Fruit fly (Drosophila melanogaster) whole organism, embryonic: ENCODE results near the gene CG31029.

ENCODE experiments used
- CG11398 ChIP-seq: fragments of 200-800 bp; sonication (Bioruptor generic); optimal IDR thresholded peaks from 2 replicates; lab custom pipeline; 2016; ENCODE audit warnings: missing biosample characterization, missing genetic modification characterization
- CG11723 ChIP-seq: fragments of 200-800 bp; sonication (Bioruptor generic); optimal IDR thresholded peaks from 2 replicates; lab custom pipeline; 2017; ENCODE audit warnings: missing biosample characterization, mild to moderate bottlenecking, missing genetic modification characterization
- CG16863 ChIP-seq: fragments of 200-800 bp; sonication (Bioruptor generic); optimal IDR thresholded peaks from 3 replicates; lab custom pipeline; 2016; ENCODE audit warnings: missing biosample characterization, missing genetic modification characterization
- CG18599 ChIP-seq: fragments of 200-800 bp; sonication (Bioruptor generic); optimal IDR thresholded peaks from 3 replicates; lab custom pipeline; 2017; ENCODE audit warnings: missing biosample characterization, missing genetic modification characterization, mild to moderate bottlenecking, moderate library complexity, missing genetic modification reagents
- CG18619 ChIP-seq: fragments of 200-800 bp; sonication (Bioruptor generic); optimal IDR thresholded peaks from 3 replicates; lab custom pipeline; 2017; ENCODE audit warnings: missing biosample characterization, mild to moderate bottlenecking, missing genetic modification characterization
- CG2875 ChIP-seq: fragments of 200-800 bp; sonication (Bioruptor generic); optimal IDR thresholded peaks from 2 replicates; lab custom pipeline; 2017; ENCODE audit warnings: missing biosample characterization, mild to moderate bottlenecking, missing genetic modification characterization, missing genetic modification reagents
- CG31365 ChIP-seq: fragments of 200-800 bp; sonication (Bioruptor generic); optimal IDR thresholded peaks from 2 replicates; lab custom pipeline; 2018; ENCODE audit warnings: missing biosample characterization, mild to moderate bottlenecking, missing genetic modification characterization
- CG31388 ChIP-seq: fragments of 200-800 bp; sonication (Bioruptor generic); optimal IDR thresholded peaks from 2 replicates; lab custom pipeline; 2016; ENCODE audit warnings: missing biosample characterization, missing genetic modification characterization
- CG3163 ChIP-seq: fragments of 200-800 bp; sonication (Bioruptor generic); optimal IDR thresholded peaks from 3 replicates; lab custom pipeline; 2016; ENCODE audit warnings: missing biosample characterization, missing genetic modification characterization
- CG4328 ChIP-seq: fragments of 200-800 bp; sonication (Bioruptor generic); optimal IDR thresholded peaks from 3 replicates; lab custom pipeline; 2017; ENCODE audit warnings: missing biosample characterization, missing genetic modification reagents, missing genetic modification characterization
- CG4404 ChIP-seq: fragments of 200-800 bp; sonication (Bioruptor generic); IDR thresholded peaks from 2 replicates; pipeline ENCODE4 v1.3.6; 2022; ENCODE audit warnings: missing biosample characterization, missing genetic modification characterization
- CG4854 ChIP-seq: fragments of 200-800 bp; sonication (Bioruptor generic); optimal IDR thresholded peaks from 2 replicates; lab custom pipeline; 2016; ENCODE audit warnings: missing biosample characterization, missing genetic modification characterization, inconsistent platforms
- CG6654 ChIP-seq: fragments of 200-800 bp; sonication (Bioruptor generic); optimal IDR thresholded peaks from 2 replicates; lab custom pipeline; 2017; ENCODE audit warnings: missing biosample characterization, mild to moderate bottlenecking, missing genetic modification characterization
- CG6683 ChIP-seq: fragments of 200-800 bp; sonication (Bioruptor generic); optimal IDR thresholded peaks from 2 replicates; lab custom pipeline; 2017; ENCODE audit warnings: missing biosample characterization, mild to moderate bottlenecking, missing genetic modification characterization, missing genetic modification reagents
- CG6813 ChIP-seq: fragments of 200-800 bp; sonication (Bioruptor generic); optimal IDR thresholded peaks from 2 replicates; lab custom pipeline; 2017; ENCODE audit warnings: missing biosample characterization, missing genetic modification characterization, mild to moderate bottlenecking, moderate library complexity, missing genetic modification reagents
- CG7786 ChIP-seq: fragments of 200-800 bp; sonication (Bioruptor generic); optimal IDR thresholded peaks from 2 replicates; lab custom pipeline; 2016; ENCODE audit warnings: missing biosample characterization, missing genetic modification characterization
- CG8944 ChIP-seq: fragments of 200-800 bp; sonication (Bioruptor generic); optimal IDR thresholded peaks from 3 replicates; lab custom pipeline; 2016; ENCODE audit warnings: missing biosample characterization, missing genetic modification characterization
- Chrac-16 ChIP-seq: fragments of 200-800 bp; sonication (Bioruptor generic); optimal IDR thresholded peaks from 3 replicates; lab custom pipeline; 2016; ENCODE audit warnings: missing biosample characterization, missing genetic modification characterization
- CrebB ChIP-seq: fragments of 200-800 bp; sonication (Bioruptor generic); optimal IDR thresholded peaks from 3 replicates; lab custom pipeline; 2018; ENCODE audit warnings: missing biosample characterization, mild to moderate bottlenecking, missing genetic modification characterization
- Doc3 ChIP-seq: fragments of 200-800 bp; sonication (Bioruptor generic); IDR thresholded peaks from 3 replicates; pipeline ENCODE4 v1.3.6; 2022; ENCODE audit warnings: missing biosample characterization, missing genetic modification characterization; ENCODE audit not compliant: partially characterized antibody
- Fer3 ChIP-seq: fragments of 200-800 bp; sonication (Bioruptor generic); optimal IDR thresholded peaks from 2 replicates; lab custom pipeline; 2018; ENCODE audit warnings: missing biosample characterization, mild to moderate bottlenecking, missing genetic modification characterization, moderate library complexity
- HLH4C ChIP-seq: fragments of 200-800 bp; sonication (Bioruptor generic); IDR thresholded peaks from 3 replicates; pipeline ENCODE4 v1.3.6; 2022; ENCODE audit warnings: missing biosample characterization, missing genetic modification characterization; ENCODE audit not compliant: partially characterized antibody
- HmgZ ChIP-seq: fragments of 200-800 bp; sonication (Bioruptor generic); optimal IDR thresholded peaks from 2 replicates; lab custom pipeline; 2018; ENCODE audit warnings: missing biosample characterization, mild to moderate bottlenecking, missing genetic modification characterization
- Hr51 ChIP-seq, 2 experiments: fragments of 200-800 bp; sonication (Bioruptor generic); optimal IDR thresholded peaks; 2 replicates in 1 of 2; 3 replicates in 1 of 2; lab custom pipeline; 2016 to 2018; ENCODE audit warnings: missing biosample characterization in 2 of 2, missing genetic modification characterization in 2 of 2, mild to moderate bottlenecking in 1 of 2, moderate library complexity in 1 of 2
- NFAT ChIP-seq: fragments of 200-800 bp; sonication (Bioruptor generic); IDR thresholded peaks from 2 replicates; pipeline ENCODE4 v1.3.6; 2022; ENCODE audit warnings: missing biosample characterization, missing genetic modification characterization
- Neu2 ChIP-seq: fragments of 200-800 bp; sonication (Bioruptor generic); optimal IDR thresholded peaks from 3 replicates; lab custom pipeline; 2016; ENCODE audit warnings: missing biosample characterization, missing genetic modification characterization, borderline replicate concordance
- Nf-YA ChIP-seq: fragments of 200-800 bp; sonication (Bioruptor generic); IDR thresholded peaks from 2 replicates; pipeline ENCODE4 v1.3.6; 2022; ENCODE audit warnings: missing biosample characterization, missing genetic modification characterization
- ab ChIP-seq: fragments of 200-800 bp; sonication (Bioruptor generic); optimal IDR thresholded peaks from 2 replicates; lab custom pipeline; 2016; ENCODE audit warnings: missing biosample characterization, missing genetic modification characterization
- ash1 ChIP-seq: fragments of 200-800 bp; sonication (Bioruptor generic); optimal IDR thresholded peaks from 2 replicates; lab custom pipeline; 2018; ENCODE audit warnings: missing biosample characterization, mild to moderate bottlenecking, missing genetic modification characterization
- bsh ChIP-seq, 2 experiments: fragments of 200-800 bp; sonication (Bioruptor generic); optimal IDR thresholded peaks; 2 replicates each; lab custom pipeline; 2017 to 2018; ENCODE audit warnings: mild to moderate bottlenecking in 2 of 2, missing biosample characterization in 2 of 2, missing genetic modification characterization in 2 of 2, moderate library complexity in 1 of 2
- cas ChIP-seq: fragments of 200-800 bp; sonication (Bioruptor generic); IDR thresholded peaks from 2 replicates; pipeline ENCODE4 v1.3.6; 2022; ENCODE audit warnings: missing biosample characterization, missing genetic modification characterization
- cg ChIP-seq: fragments of 200-800 bp; sonication (Bioruptor generic); optimal IDR thresholded peaks from 3 replicates; lab custom pipeline; 2019; ENCODE audit warnings: missing biosample characterization, mild to moderate bottlenecking, missing genetic modification characterization, moderate library complexity
- chm ChIP-seq: fragments of 200-800 bp; sonication (Bioruptor generic); IDR thresholded peaks from 2 replicates; pipeline ENCODE4 v1.3.6; 2022; ENCODE audit warnings: missing biosample characterization, missing genetic modification characterization
- ci ChIP-seq: fragments of 200-800 bp; sonication (Bioruptor generic); IDR thresholded peaks from 3 replicates; pipeline ENCODE4 v1.3.6; 2022; ENCODE audit warnings: missing biosample characterization, missing genetic modification characterization
- dmrt99B ChIP-seq: fragments of 200-800 bp; sonication (Bioruptor generic); optimal IDR thresholded peaks from 2 replicates; lab custom pipeline; 2018; ENCODE audit warnings: missing biosample characterization, mild to moderate bottlenecking, missing genetic modification characterization, moderate library complexity
- en ChIP-seq: fragments of 200-800 bp; sonication (Bioruptor generic); optimal IDR thresholded peaks from 2 replicates; lab custom pipeline; 2016; ENCODE audit warnings: missing biosample characterization, missing genetic modification characterization
- esg ChIP-seq: fragments of 200-800 bp; sonication (Bioruptor generic); conservative IDR thresholded peaks from 2 replicates; pipeline ENCODE4 v1.3.6; 2022; ENCODE audit warnings: missing biosample characterization, missing genetic modification characterization
- fru ChIP-seq: fragments of >200 bp; optimal IDR thresholded peaks from 2 replicates; lab custom pipeline; 2017
- gsb-n ChIP-seq: fragments of 200-800 bp; sonication (Bioruptor generic); optimal IDR thresholded peaks from 3 replicates; lab custom pipeline; 2018; ENCODE audit warnings: missing biosample characterization, mild to moderate bottlenecking, missing genetic modification characterization
- gt ChIP-seq: fragments of 200-800 bp; sonication (Bioruptor generic); IDR thresholded peaks from 2 replicates; pipeline ENCODE4 v1.3.6; 2022; ENCODE audit warnings: missing biosample characterization, missing genetic modification characterization
- hbn ChIP-seq: fragments of 200-800 bp; sonication (Bioruptor generic); IDR thresholded peaks from 2 replicates; pipeline ENCODE4 v1.3.6; 2022; ENCODE audit warnings: missing biosample characterization, missing genetic modification characterization; ENCODE audit not compliant: partially characterized antibody
- ind ChIP-seq: fragments of 200-800 bp; sonication (Bioruptor generic); optimal IDR thresholded peaks from 3 replicates; lab custom pipeline; 2016; ENCODE audit warnings: missing biosample characterization, missing genetic modification characterization
- inv ChIP-seq: fragments of 200-800 bp; sonication (Bioruptor generic); IDR thresholded peaks from 2 replicates; pipeline ENCODE4 v1.3.6; 2022; ENCODE audit warnings: missing biosample characterization, missing genetic modification characterization; ENCODE audit not compliant: partially characterized antibody
- ken ChIP-seq: fragments of 200-800 bp; sonication (Bioruptor generic); IDR thresholded peaks from 3 replicates; pipeline ENCODE4 v1.3.6; 2022; ENCODE audit warnings: missing biosample characterization, missing genetic modification characterization
- odd ChIP-seq: fragments of 200-800 bp; sonication (Bioruptor generic); optimal IDR thresholded peaks from 2 replicates; lab custom pipeline; 2017; ENCODE audit warnings: missing biosample characterization, mild to moderate bottlenecking, missing genetic modification characterization
- peb ChIP-seq: fragments of 200-800 bp; sonication (Bioruptor generic); IDR thresholded peaks from 2 replicates; pipeline ENCODE4 v1.3.6; 2022; ENCODE audit warnings: missing biosample characterization, missing genetic modification characterization
- pfk ChIP-seq: fragments of 200-800 bp; sonication (Bioruptor generic); optimal IDR thresholded peaks from 2 replicates; lab custom pipeline; 2018; ENCODE audit warnings: missing biosample characterization, mild to moderate bottlenecking, missing genetic modification characterization, moderate library complexity
- ro ChIP-seq: fragments of 200-800 bp; sonication (Bioruptor generic); IDR thresholded peaks from 2 replicates; pipeline ENCODE4 v1.3.6; 2022; ENCODE audit warnings: missing biosample characterization, missing genetic modification characterization
- sens-2 ChIP-seq: fragments of 200-800 bp; sonication (Bioruptor generic); IDR thresholded peaks from 2 replicates; pipeline ENCODE4 v1.3.6; 2022; ENCODE audit warnings: missing biosample characterization, missing genetic modification characterization
- shn ChIP-seq: fragments of 200-800 bp; sonication (Bioruptor generic); optimal IDR thresholded peaks from 3 replicates; lab custom pipeline; 2016; ENCODE audit warnings: missing biosample characterization, missing genetic modification characterization
- wdn ChIP-seq: fragments of 200-800 bp; sonication (Bioruptor generic); IDR thresholded peaks from 2 replicates; pipeline ENCODE4 v1.3.6; 2022; ENCODE audit warnings: missing biosample characterization, missing genetic modification characterization

The CG31029 gene

DNA sequence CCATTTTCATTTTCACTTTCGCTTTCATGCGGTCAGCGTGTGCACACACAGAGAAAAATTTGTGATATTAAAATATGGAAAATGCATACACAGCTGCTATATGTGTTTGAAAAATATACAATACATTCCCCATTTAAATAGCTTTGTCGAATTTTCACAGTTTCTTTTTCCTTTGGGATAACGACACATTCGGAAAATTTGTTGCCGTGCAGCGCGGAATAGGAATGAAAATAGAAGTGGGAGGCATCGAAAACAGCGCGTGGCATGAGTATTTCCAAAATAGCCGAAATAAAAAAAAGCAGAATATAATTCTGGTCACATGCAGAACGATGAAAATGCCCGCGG is 39.5 kb downstream of the CG31029 start (continued):
- TF ChIP-seq sens-2 (peak; percentile 78), ci (peak; percentile 93), CG6654 (GFP tag; lab: Kevin White, UChicago) (peak; percentile 55), NFAT (GFP tag; lab: Robert Waterston, UW) (peak; percentile 78), Neu2 (no peak), CG2875 (GFP tag; lab: Kevin White, UChicago) (peak; percentile 79), CG4854 (peak; percentile 74), CG16863 (GFP tag; lab: Kevin White, UChicago) (peak; percentile 79), CG18599 (GFP tag; lab: Kevin White, UChicago) (peak; percentile 93), CG3163 (GFP tag; lab: Kevin White, UChicago) (peak; percentile 66), ken (GFP tag; lab: Robert Waterston, UW) (peak; percentile 79), CG7786 (peak; percentile 84), gsb-n (tag; lab: Kevin White, UChicago) (peak; percentile 75), Nf-YA (peak; percentile 63; the same call in 1 of the 2 replicates), CG31365 (tag; lab: Kevin White, UChicago) (peak; percentile 51), ab (peak; percentile 33), bsh (GFP tag; optimal IDR thresholded peaks at IDR 0.05; lab: Kevin White, UChicago) (peak in 1 of 2 experiments; percentile 90), gt (peak; percentile 62), CG6683 (GFP tag; lab: Kevin White, UChicago) (peak; percentile 62), inv (GFP tag; lab: Robert Waterston, UW) (no peak), Fer3 (tag; lab: Kevin White, UChicago) (peak; percentile 88), CG6813 (GFP tag; lab: Kevin White, UChicago) (peak; percentile 77), fru (no peak), Hr51 (GFP tag; optimal IDR thresholded peaks at IDR 0.05; lab: Kevin White, UChicago) (peak; percentile 78 to 80), wdn (GFP tag; lab: Robert Waterston, UW) (peak; percentile 86), hbn (GFP tag; lab: Robert Waterston, UW) (no peak), CG11398 (peak; percentile 73), peb (GFP tag; lab: Robert Waterston, UW) (peak; percentile 77), ro (GFP tag; lab: Robert Waterston, UW) (peak; percentile 57), dmrt99B (peak; percentile 87), shn (GFP tag; lab: Kevin White, UChicago) (peak; percentile 67), en (peak; percentile 76), cg (no peak), chm (peak; percentile 87), CG4328 (GFP tag; lab: Kevin White, UChicago) (peak; percentile 60), odd (GFP tag; lab: Kevin White, UChicago) (peak; percentile 68), CrebB (tag; lab: Kevin White, UChicago) (peak; percentile 74), Chrac-16 (GFP tag; lab: Kevin White, UChicago) (peak; percentile 81), CG31388 (GFP tag; lab: Kevin White, UChicago) (peak; percentile 62), CG18619 (GFP tag; lab: Kevin White, UChicago) (peak; percentile 80), CG8944 (GFP tag; lab: Kevin White, UChicago) (peak; percentile 81), CG11723 (GFP tag; lab: Kevin White, UChicago) (peak; percentile 2), ind (GFP tag; lab: Kevin White, UChicago) (peak; percentile 87), pfk (GFP tag; lab: Kevin White, UChicago) (no peak), esg (GFP tag; lab: Robert Waterston, UW) (peak; percentile 79), HmgZ (tag; lab: Kevin White, UChicago) (peak; percentile 79), cas (GFP tag; lab: Robert Waterston, UW) (peak; percentile 76), ash1 (GFP tag; lab: Kevin White, UChicago) (no peak), Doc3 (GFP tag; lab: Robert Waterston, UW) (no peak), HLH4C (no peak), CG4404 (GFP tag; lab: Robert Waterston, UW) (peak; percentile 63)
